Worm (Caenorhabditis elegans) whole organism, mixed stage, embryonic: ENCODE data around the gene set-30.

Experiments used
- blmp-1 ChIP-seq: fragments of 150-350 bp; optimal IDR thresholded peaks from 2 replicates; lab custom pipeline; 2014; ENCODE audit warnings: missing biosample characterization, missing genetic modification characterization
- ceh-83 ChIP-seq: fragments of 200-800 bp; sonication (Bioruptor generic); optimal IDR thresholded peaks from 2 replicates; lab custom pipeline; 2018; ENCODE audit warnings: mild to moderate bottlenecking, missing genetic modification characterization, missing compliant biosample characterization
- ces-1 ChIP-seq: fragments of 150-350 bp; optimal IDR thresholded peaks from 2 replicates; lab custom pipeline; 2014; ENCODE audit warnings: missing biosample characterization, missing genetic modification reagents, missing genetic modification characterization
- elt-3 ChIP-seq: fragments of 150-350 bp; optimal IDR thresholded peaks from 2 replicates; lab custom pipeline; 2014; ENCODE audit warnings: missing biosample characterization, missing genetic modification characterization
- hlh-1 ChIP-seq: fragments of 150-350 bp; optimal IDR thresholded peaks from 2 replicates; lab custom pipeline; 2014; ENCODE audit warnings: missing biosample characterization, missing genetic modification reagents, missing genetic modification characterization
- nhr-12 ChIP-seq: fragments of 150-350 bp; optimal IDR thresholded peaks from 2 replicates; lab custom pipeline; 2014; ENCODE audit warnings: missing biosample characterization, missing genetic modification characterization
- nhr-237 ChIP-seq: fragments of 150-350 bp; optimal IDR thresholded peaks from 2 replicates; lab custom pipeline; 2014; ENCODE audit warnings: missing biosample characterization, missing genetic modification characterization
- nhr-28 ChIP-seq: fragments of 150-350 bp; optimal IDR thresholded peaks from 2 replicates; lab custom pipeline; 2014; ENCODE audit warnings: missing biosample characterization, missing genetic modification characterization
- nhr-76 ChIP-seq: sonication (generic microtip); optimal IDR thresholded peaks from 2 replicates; lab custom pipeline; 2017; ENCODE audit warnings: missing biosample characterization, missing genetic modification characterization
- unc-39 ChIP-seq: fragments of 150-350 bp; optimal IDR thresholded peaks from 2 replicates; lab custom pipeline; 2014; ENCODE audit warnings: missing biosample characterization, missing genetic modification characterization
- ztf-11 ChIP-seq: fragments of 150-350 bp; optimal IDR thresholded peaks from 2 replicates; lab custom pipeline; 2014; ENCODE audit warnings: missing biosample characterization, missing genetic modification characterization

- no peak for TF ChIP-seq nhr-12 (tag; lab: Kevin White, UChicago)
- no peak for TF ChIP-seq nhr-28 (tag; lab: Kevin White, UChicago)
- TF ChIP-seq nhr-237 (tag; lab: Kevin White, UChicago): no peak
- no peak for TF ChIP-seq nhr-76 (tag; lab: Kevin White, UChicago)
- TF ChIP-seq elt-3 (tag; lab: Kevin White, UChicago): no peak
- TF ChIP-seq unc-39: no peak
- TF ChIP-seq hlh-1 (tag; lab: Kevin White, UChicago): no peak
- TF ChIP-seq ceh-83 (GFP tag; lab: Kevin White, UChicago): no peak
- TF ChIP-seq blmp-1: no peak
- TF ChIP-seq ztf-11 (tag; lab: Kevin White, UChicago): no peak
- TF ChIP-seq ces-1: no peak
Observed at ce11 chrX:5015775-5016174, 16.7 kb downstream of the set-30 start, which contains the start of gene ZC449.8.
